Fruit fly (Drosophila melanogaster) Kc167 (cell line): ENCODE measurements around the gene CG13081.

Experiments used
- Myc ChIP-seq: fragments of >200 bp; optimal IDR thresholded peaks from 2 replicates; lab custom pipeline; 2017; ENCODE audit warnings: missing external identifiers
- Sin3A ChIP-seq: fragments of >200 bp; optimal IDR thresholded peaks from 2 replicates; lab custom pipeline; 2018; ENCODE audit warnings: missing external identifiers
- h ChIP-seq: fragments of >200 bp; optimal IDR thresholded peaks from 3 replicates; lab custom pipeline; 2018; ENCODE audit warnings: missing external identifiers
- insv ChIP-seq: fragments of >200 bp; optimal IDR thresholded peaks from 3 replicates; lab custom pipeline; 2018; ENCODE audit warnings: missing external identifiers
- psq ChIP-seq: fragments of >200 bp; optimal IDR thresholded peaks from 2 replicates; lab custom pipeline; 2017; ENCODE audit warnings: missing external identifiers
- ttk ChIP-seq: sonication (Bioruptor generic); optimal IDR thresholded peaks from 2 replicates; lab custom pipeline; 2017; ENCODE audit warnings: missing external identifiers

The CG13081 gene

dm6 chr2L:19528308-19528707 is 12.1 kb upstream of the CG13081 start:
- TF ChIP-seq insv (lab: Kevin White, UChicago) (no peak), psq (lab: Kevin White, UChicago) (no peak), h (lab: Kevin White, UChicago) (no peak), Myc (lab: Kevin White, UChicago) (no peak), ttk (lab: Kevin White, UChicago) (no peak), Sin3A (no peak)

dm6 chr2L:19530092-19530491 is 10.3 kb upstream of the CG13081 start, which contains the start of gene CG10165:
CG10165 (minus strand) TSS chr2L:19530305.
- TF ChIP-seq ttk (lab: Kevin White, UChicago): no peak
- TF ChIP-seq h (lab: Kevin White, UChicago): no peak
- no peak for TF ChIP-seq Myc (lab: Kevin White, UChicago)
- no peak for TF ChIP-seq psq (lab: Kevin White, UChicago)
- no peak for TF ChIP-seq Sin3A
- no peak for TF ChIP-seq insv (lab: Kevin White, UChicago)

- TF ChIP-seq h (lab: Kevin White, UChicago): no peak
- no peak for TF ChIP-seq Myc (lab: Kevin White, UChicago)
- no peak for TF ChIP-seq insv (lab: Kevin White, UChicago)
- no peak for TF ChIP-seq Sin3A
These were observed 7.2 kb upstream of the CG13081 start, which contains the start of gene CG33116 for dm6 chr2L:19533247-19533646. CG33116 (plus strand) TSS chr2L:19533479.

- TF ChIP-seq Sin3A (no peak), Myc (lab: Kevin White, UChicago) (no peak), h (lab: Kevin White, UChicago) (no peak), insv (lab: Kevin White, UChicago) (no peak), psq (lab: Kevin White, UChicago) (no peak), ttk (lab: Kevin White, UChicago) (no peak)
These were observed 5.2 kb upstream of the CG13081 start, which contains the start of gene CG31697 for dm6 chr2L:19535234-19535633. CG31697 (plus strand) TSS chr2L:19535448.

DNA sequence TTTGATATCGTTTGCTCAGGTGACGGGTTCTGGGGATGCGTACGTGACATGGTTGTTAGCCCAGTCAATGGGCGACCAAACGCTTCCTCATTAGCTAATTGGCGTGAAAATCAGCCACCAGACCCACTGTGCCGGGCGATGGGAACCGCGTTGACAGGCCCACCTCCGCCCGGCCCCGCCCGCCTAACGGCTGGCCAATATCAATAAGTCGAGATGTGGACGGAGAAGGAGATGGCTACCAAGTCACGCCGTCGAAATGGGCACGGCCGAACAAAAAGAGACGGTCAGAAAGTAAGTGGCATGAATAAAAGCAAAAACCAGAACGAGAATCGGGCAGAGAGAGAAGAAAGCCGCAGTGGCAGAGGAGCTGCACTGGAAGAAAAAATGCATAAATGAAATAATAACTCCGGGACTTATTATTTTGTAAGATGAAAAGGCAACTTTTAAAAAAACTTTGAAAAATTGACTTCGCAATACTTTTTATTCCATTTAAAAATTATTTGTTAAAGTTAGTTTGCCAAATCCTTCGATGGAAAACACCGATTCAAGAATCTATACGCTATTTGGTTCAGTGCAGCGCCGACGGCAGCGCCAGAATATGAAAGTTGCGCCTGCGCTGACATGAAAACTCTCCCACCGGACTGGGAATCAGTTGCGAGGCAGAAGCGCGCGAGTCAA is 2.5 kb upstream of the CG13081 start, which contains the start of gene CG13082:
Gene CG13082 (plus strand): TSS at position 647 of the 678 bp plus-strand sequence.
- no peak for TF ChIP-seq Sin3A
- TF ChIP-seq psq (lab: Kevin White, UChicago): no peak
- TF ChIP-seq Myc (lab: Kevin White, UChicago): no peak

DNA sequence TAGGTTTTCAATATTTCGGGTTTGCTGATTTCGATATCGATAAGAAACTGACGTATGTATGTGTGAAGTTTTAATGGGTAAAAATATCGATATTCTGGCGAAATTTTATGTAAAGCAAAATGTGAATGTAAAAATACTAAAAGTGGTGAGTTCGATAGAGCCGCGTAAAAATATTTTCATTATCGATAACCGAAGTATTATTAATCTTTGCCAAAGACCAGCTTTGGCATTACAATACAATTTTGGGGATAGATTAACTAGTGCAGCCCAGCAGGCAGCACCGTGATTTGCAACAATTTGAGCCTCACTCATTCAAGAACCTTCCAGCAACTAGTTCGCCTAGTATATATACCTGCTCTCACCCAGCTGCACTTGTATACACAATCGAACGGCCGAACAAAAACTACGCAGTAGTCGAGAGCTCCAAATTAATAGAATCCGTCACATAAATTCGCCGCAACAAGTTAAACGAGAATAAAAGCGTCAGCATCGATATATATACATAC is 1.9 kb downstream of the CG13081 start:
- TF ChIP-seq Myc (lab: Kevin White, UChicago) (no peak), Sin3A (no peak), insv (lab: Kevin White, UChicago) (no peak), ttk (lab: Kevin White, UChicago) (no peak), psq (lab: Kevin White, UChicago) (no peak), h (lab: Kevin White, UChicago) (no peak)

DNA sequence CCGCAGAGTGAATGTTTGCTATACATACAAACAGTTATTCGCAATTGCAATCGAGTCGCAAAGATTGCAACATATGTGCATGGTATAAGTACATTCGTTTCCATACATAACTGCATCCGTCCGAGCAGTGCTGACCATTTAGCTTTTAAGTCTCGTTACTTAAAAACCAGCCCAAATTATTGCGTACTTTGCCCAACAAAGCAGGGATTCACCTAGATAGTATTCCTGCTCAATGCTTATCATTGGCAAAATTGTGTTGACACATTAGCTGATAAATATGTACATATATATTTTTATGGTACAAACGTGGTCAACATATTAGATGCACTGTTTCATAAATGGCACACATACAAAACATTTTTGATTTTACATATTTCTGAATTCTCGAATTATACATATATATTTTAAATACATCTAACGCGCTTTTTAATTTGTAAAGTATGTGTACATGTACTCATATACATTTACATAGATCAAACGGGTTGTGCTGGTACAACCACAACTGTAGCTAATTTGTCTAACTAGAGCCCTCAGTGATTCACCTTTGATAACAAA is 2.7 kb downstream of the CG13081 start:
- TF ChIP-seq insv (lab: Kevin White, UChicago): no peak
- TF ChIP-seq Sin3A: no peak
- TF ChIP-seq h (lab: Kevin White, UChicago): no peak
- TF ChIP-seq ttk (lab: Kevin White, UChicago): no peak
- TF ChIP-seq Myc (lab: Kevin White, UChicago): no peak
- no peak for TF ChIP-seq psq (lab: Kevin White, UChicago)

- TF ChIP-seq Sin3A (no peak), insv (lab: Kevin White, UChicago) (no peak), psq (lab: Kevin White, UChicago) (no peak), ttk (lab: Kevin White, UChicago) (no peak), h (lab: Kevin White, UChicago) (no peak), Myc (lab: Kevin White, UChicago) (no peak)
These were observed 6.7 kb downstream of the CG13081 start, which contains the start of gene CG10337 for dm6 chr2L:19546869-19547710. CG10337 (minus strand) TSS chr2L:19546959.

DNA sequence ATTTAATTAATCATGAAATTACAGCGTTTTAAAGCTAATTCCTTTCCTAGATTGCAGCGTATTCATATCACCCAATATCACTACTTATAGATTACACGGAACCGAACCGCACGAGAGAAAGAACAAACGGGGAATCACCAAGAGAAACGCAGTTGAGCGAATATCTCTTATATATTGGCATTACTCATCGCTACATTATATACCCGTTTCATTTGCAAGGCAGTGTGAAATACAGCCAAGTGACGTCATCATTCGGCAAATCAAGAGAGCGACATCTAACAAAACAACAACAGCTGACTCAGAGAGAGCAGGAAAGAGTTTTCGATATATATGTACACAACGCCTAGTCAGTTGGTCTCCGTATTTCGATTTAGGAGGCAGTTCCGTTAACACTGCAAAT is 7.8 kb downstream of the CG13081 start, which contains the start of gene Tep4:
Gene Tep4 (plus strand): TSS at position 350 of the 400 bp plus-strand sequence.
- TF ChIP-seq Sin3A (no peak), ttk (lab: Kevin White, UChicago) (no peak), h (lab: Kevin White, UChicago) (no peak), psq (lab: Kevin White, UChicago) (no peak), Myc (lab: Kevin White, UChicago) (no peak), insv (lab: Kevin White, UChicago) (no peak)

dm6 chr2L:19549412-19549811 is 9.0 kb downstream of the CG13081 start:
- no peak for TF ChIP-seq ttk (lab: Kevin White, UChicago)
- no peak for TF ChIP-seq Myc (lab: Kevin White, UChicago)
- TF ChIP-seq h (lab: Kevin White, UChicago): no peak
- no peak for TF ChIP-seq Sin3A
- no peak for TF ChIP-seq insv (lab: Kevin White, UChicago)
- no peak for TF ChIP-seq psq (lab: Kevin White, UChicago)
